Worm (Caenorhabditis elegans) whole organism, L4 larva: ENCODE results near the gene F18E3.10.

Experiments
- Y48G9A.11 ChIP-seq: fragments of 200-800 bp; sonication (Bioruptor generic); IDR thresholded peaks from 2 replicates; pipeline ENCODE4 v1.3.6; 2022; ENCODE audit warnings: missing genetic modification reagents, missing genetic modification characterization, missing compliant biosample characterization
- aly-2 ChIP-seq: sonication (generic microtip); optimal IDR thresholded peaks from 2 replicates; lab custom pipeline; 2018; ENCODE audit warnings: missing biosample characterization, missing genetic modification characterization
- ceh-44 ChIP-seq: fragments of 200-800 bp; sonication (Bioruptor generic); IDR thresholded peaks from 2 replicates; pipeline ENCODE4 v1.3.6; 2022; ENCODE audit warnings: missing genetic modification reagents, missing genetic modification characterization, missing compliant biosample characterization
- hlh-11 ChIP-seq: fragments of 200-800 bp; sonication (Bioruptor generic); optimal IDR thresholded peaks from 2 replicates; lab custom pipeline; 2018; ENCODE audit warnings: mild to moderate bottlenecking, missing genetic modification characterization, missing compliant biosample characterization
- hmg-1.1 ChIP-seq: fragments of 200-800 bp; sonication (Bioruptor generic); IDR thresholded peaks from 2 replicates; pipeline ENCODE4 v1.3.6; 2022; ENCODE audit warnings: missing genetic modification reagents, missing genetic modification characterization, missing compliant biosample characterization
- lin-13 ChIP-seq: fragments of 150-350 bp; optimal IDR thresholded peaks from 2 replicates; lab custom pipeline; 2014; ENCODE audit warnings: missing biosample characterization, missing genetic modification reagents, missing genetic modification characterization
- lsy-2 ChIP-seq, 2 experiments: fragments of 150-350 bp in 1 of 2; sonication (generic microtip) in 1 of 2; optimal IDR thresholded peaks; 2 replicates each; lab custom pipeline; 2014 to 2017; ENCODE audit warnings: missing biosample characterization in 2 of 2, missing genetic modification characterization in 2 of 2
- zfp-3 ChIP-seq: fragments of 200-800 bp; sonication (Bioruptor generic); conservative IDR thresholded peaks from 2 replicates; pipeline ENCODE4 v1.3.6; 2022; ENCODE audit warnings: missing genetic modification reagents, missing genetic modification characterization, missing compliant biosample characterization

- TF ChIP-seq Y48G9A.11 (GFP tag; lab: Robert Waterston, UW), result no peak
- peak; percentile 71 for TF ChIP-seq hlh-11 (tag; lab: Kevin White, UChicago)
- TF ChIP-seq hmg-1.1, result no peak
- TF ChIP-seq lsy-2 (tag; optimal IDR thresholded peaks at IDR 0.05; lab: Kevin White, UChicago), result no peak
- no peak for TF ChIP-seq aly-2 (tag; lab: Kevin White, UChicago)
- no peak for TF ChIP-seq lin-13 (GFP tag; lab: Kevin White, UChicago)
- TF ChIP-seq zfp-3 (GFP tag; lab: Robert Waterston, UW), result no peak
- TF ChIP-seq ceh-44 (GFP tag; lab: Robert Waterston, UW), result no peak
These were observed 11.0 kb downstream of the F18E3.10 start, which contains the start of gene F18E3.11 for ce11 chrV:7413107-7413774.
